Worm (Caenorhabditis elegans) whole organism, midembryonic: ENCODE measurements around the gene C16D9.9.

Experiments
- T22C8.4 ChIP-seq: fragments of 200-800 bp; sonication (Bioruptor generic); IDR thresholded peaks from 2 replicates; pipeline ENCODE4 v1.3.6; 2022; ENCODE audit warnings: missing genetic modification characterization, missing compliant biosample characterization
- cog-1 ChIP-seq: sonication (generic microtip); optimal IDR thresholded peaks from 2 replicates; lab custom pipeline; 2016; ENCODE audit warnings: missing genetic modification characterization, missing compliant biosample characterization
- flt-1 ChIP-seq: fragments of 200-800 bp; sonication (Bioruptor generic); IDR thresholded peaks from 2 replicates; pipeline ENCODE4 v1.3.6; 2022; ENCODE audit warnings: missing genetic modification characterization, missing compliant biosample characterization
- med-1 ChIP-seq: sonication (generic microtip); optimal IDR thresholded peaks from 2 replicates; lab custom pipeline; 2017; ENCODE audit warnings: missing genetic modification characterization, mild to moderate bottlenecking, missing compliant biosample characterization, antibody characterized with exemption, missing genetic modification reagents; ENCODE audit not compliant: insufficient read depth
- ref-1 ChIP-seq: fragments of 200-800 bp; sonication (Bioruptor generic); conservative IDR thresholded peaks from 2 replicates; pipeline ENCODE4 v1.3.6; 2022; ENCODE audit warnings: missing genetic modification reagents, missing genetic modification characterization, missing compliant biosample characterization
- tab-1 ChIP-seq: fragments of 200-800 bp; sonication (Bioruptor generic); IDR thresholded peaks from 2 replicates; pipeline ENCODE4 v1.3.6; 2022; ENCODE audit warnings: missing genetic modification characterization, missing compliant biosample characterization
- ztf-23 ChIP-seq: fragments of 200-800 bp; sonication (Bioruptor generic); IDR thresholded peaks from 2 replicates; pipeline ENCODE4 v1.3.6; 2022; ENCODE audit warnings: missing genetic modification reagents, missing genetic modification characterization, missing compliant biosample characterization
- ztf-29 ChIP-seq: fragments of 200-800 bp; sonication (Bioruptor generic); IDR thresholded peaks from 2 replicates; pipeline ENCODE4 v1.3.6; 2022; ENCODE audit warnings: missing genetic modification reagents, missing genetic modification characterization, missing compliant biosample characterization

DNA sequence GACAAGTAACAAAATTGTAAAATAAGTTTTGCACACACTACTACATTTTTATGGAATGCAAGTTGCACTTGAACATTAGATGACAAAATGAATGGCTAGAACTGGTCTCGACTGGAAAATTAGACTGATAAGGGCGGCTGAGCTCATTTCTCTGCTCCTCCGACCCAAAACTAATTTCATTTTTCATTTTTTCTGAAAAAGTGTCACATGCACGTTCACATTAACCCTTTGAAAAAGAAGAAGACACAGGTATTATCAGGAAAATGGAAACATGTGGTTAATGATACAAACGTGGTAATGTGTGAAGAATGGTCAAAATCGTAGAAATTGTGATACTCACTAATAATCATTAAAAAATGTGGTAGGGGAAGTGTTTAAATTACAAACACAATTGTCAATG is 43.0 kb downstream of the C16D9.9 start:
- no peak for TF ChIP-seq flt-1 (GFP tag; lab: Robert Waterston, UW)
- TF ChIP-seq ref-1 = no peak
- no peak for TF ChIP-seq tab-1
- TF ChIP-seq ztf-23 (GFP tag; lab: Robert Waterston, UW) = no peak
- TF ChIP-seq med-1 (GFP tag; lab: Kevin White, UChicago) = no peak
- TF ChIP-seq T22C8.4 (GFP tag; lab: Robert Waterston, UW) = no peak
- no peak for TF ChIP-seq cog-1
- no peak for TF ChIP-seq ztf-29 (GFP tag; lab: Robert Waterston, UW)
